Fruit fly (Drosophila melanogaster): ENCODE measurements around the gene Adk2.

The Adk2 gene

DNA sequence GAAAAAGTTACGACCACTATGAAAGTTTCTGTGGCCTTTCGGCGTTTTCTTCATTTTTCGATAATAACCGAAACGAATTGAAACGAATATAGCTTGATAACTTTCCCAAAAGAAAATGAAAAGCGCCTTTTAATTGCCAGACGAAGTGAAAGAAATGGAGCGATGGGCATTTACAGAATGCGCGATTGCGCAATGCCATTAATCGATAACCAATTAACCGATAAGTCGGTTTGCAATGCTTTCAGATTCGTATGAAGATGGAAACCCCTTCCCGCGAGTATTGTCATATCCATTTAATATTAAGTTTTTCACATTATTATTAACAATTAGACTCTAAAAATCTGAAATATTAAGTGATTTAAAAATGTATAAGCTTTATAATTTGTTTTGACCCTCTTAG is 4.8 kb upstream of the Adk2 start:
- TF ChIP-seq Abd-B (GFP tag; optimal IDR thresholded peaks at IDR 0.05) (no peak), sv (GFP tag; optimal IDR thresholded peaks at IDR 0.05) (no peak), CrebA (GFP tag; optimal IDR thresholded peaks at IDR 0.05; ENCODE audit: borderline replicate concordance) (no peak), Vsx2 (GFP tag; optimal IDR thresholded peaks at IDR 0.05; ENCODE audit: partially characterized antibody) (no peak), Mio (GFP tag; optimal IDR thresholded peaks at IDR 0.05) (no peak), Hr78 (GFP tag; optimal IDR thresholded peaks at IDR 0.05) (no peak), Hr83 (GFP tag; optimal IDR thresholded peaks at IDR 0.05; ENCODE audit: poor library complexity, severe bottlenecking) (no peak), lola (GFP tag; optimal IDR thresholded peaks at IDR 0.05) (no peak), jim (GFP tag; optimal IDR thresholded peaks at IDR 0.05) (no peak), Dif (GFP tag; optimal IDR thresholded peaks at IDR 0.05; ENCODE audit: partially characterized antibody) (no peak), br (GFP tag; optimal IDR thresholded peaks at IDR 0.05) (no peak), sage (GFP tag; optimal IDR thresholded peaks at IDR 0.05) (no peak), HLH106 (tag; optimal IDR thresholded peaks at IDR 0.05) (no peak), dsf (GFP tag; optimal IDR thresholded peaks at IDR 0.05; ENCODE audit: borderline replicate concordance) (no peak), OdsH (GFP tag; optimal IDR thresholded peaks at IDR 0.05) (no peak), Jra (GFP tag; optimal IDR thresholded peaks at IDR 0.05) (no peak), N (GFP tag; optimal IDR thresholded peaks at IDR 0.05) (no peak), Hnf4 (GFP tag; optimal IDR thresholded peaks at IDR 0.05) (no peak)

DNA sequence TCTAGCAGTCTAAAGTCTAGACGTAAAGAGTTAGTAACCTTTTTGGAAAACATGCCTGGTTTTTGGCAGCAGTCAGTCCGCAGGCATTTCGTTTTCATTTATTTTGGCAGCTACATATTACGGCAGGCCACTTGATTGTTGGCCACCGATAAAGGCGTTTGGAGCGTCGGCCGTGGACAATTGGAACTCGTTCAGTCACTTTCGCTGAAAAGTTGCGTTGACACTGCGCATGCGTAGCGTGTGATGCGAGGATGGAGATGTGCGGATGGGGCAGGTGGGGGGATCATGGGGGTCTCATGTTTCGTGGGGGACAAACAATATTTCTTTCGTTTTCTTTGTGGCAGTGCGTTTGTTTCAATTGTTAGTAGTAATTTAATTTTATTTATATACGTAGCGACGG is 4.4 kb upstream of the Adk2 start:
- TF ChIP-seq dsf (GFP tag; optimal IDR thresholded peaks at IDR 0.05; ENCODE audit: borderline replicate concordance) (no peak), brk (GFP tag; optimal IDR thresholded peaks at IDR 0.05) (no peak), jim (GFP tag; optimal IDR thresholded peaks at IDR 0.05) (no peak), tai (GFP tag; optimal IDR thresholded peaks at IDR 0.05) (no peak), Dfd (GFP tag; optimal IDR thresholded peaks at IDR 0.05) (no peak), pan (optimal IDR thresholded peaks at IDR 0.05) (no peak), Hnf4 (GFP tag; optimal IDR thresholded peaks at IDR 0.05) (no peak), psq (GFP tag; optimal IDR thresholded peaks at IDR 0.05) (no peak), br (GFP tag; optimal IDR thresholded peaks at IDR 0.05) (no peak), sage (GFP tag; optimal IDR thresholded peaks at IDR 0.05) (no peak), Hr83 (GFP tag; optimal IDR thresholded peaks at IDR 0.05; ENCODE audit: poor library complexity, severe bottlenecking) (no peak), Sp1 (GFP tag; optimal IDR thresholded peaks at IDR 0.05) (no peak), rgr (GFP tag; optimal IDR thresholded peaks at IDR 0.05) (no peak), GATAd (GFP tag; optimal IDR thresholded peaks at IDR 0.05) (no peak), dmrt93B (GFP tag; optimal IDR thresholded peaks at IDR 0.05) (no peak)

DNA sequence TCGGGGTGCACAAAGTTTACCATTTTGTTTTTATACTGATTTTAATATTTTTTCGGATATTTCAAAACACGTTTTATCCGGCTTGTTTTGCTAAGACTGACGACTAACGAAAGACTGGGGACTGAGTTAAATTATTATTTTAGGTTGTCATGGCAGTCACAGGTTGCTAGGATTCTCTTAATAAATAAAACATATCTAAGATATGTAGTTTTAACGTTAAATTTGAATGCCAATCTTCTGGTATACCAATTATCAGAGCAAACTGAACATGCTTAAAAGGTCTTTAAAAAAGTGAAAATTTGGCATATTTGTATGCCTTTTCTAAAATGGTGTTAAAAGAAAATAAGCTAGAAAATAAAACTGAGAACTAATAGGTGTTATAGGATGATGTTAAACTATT is 3.8 kb upstream of the Adk2 start, which contains the start of gene Zmynd10:
Zmynd10 (minus strand) TSS at position 101 of the 400 bp plus-strand sequence.
- TF ChIP-seq Hr78 (GFP tag; optimal IDR thresholded peaks at IDR 0.05) = no peak
- no peak for TF ChIP-seq usp (GFP tag; optimal IDR thresholded peaks at IDR 0.05)
- TF ChIP-seq ey (GFP tag; optimal IDR thresholded peaks at IDR 0.05) = no peak
- no peak for TF ChIP-seq Abd-B (GFP tag; optimal IDR thresholded peaks at IDR 0.05)
- no peak for TF ChIP-seq fru (GFP tag; optimal IDR thresholded peaks at IDR 0.05)
- no peak for TF ChIP-seq Jra (GFP tag; optimal IDR thresholded peaks at IDR 0.05)
- no peak for TF ChIP-seq Rel (GFP tag; optimal IDR thresholded peaks at IDR 0.05)
- TF ChIP-seq Rel (tag; optimal IDR thresholded peaks at IDR 0.05) = no peak
- TF ChIP-seq dsf (GFP tag; optimal IDR thresholded peaks at IDR 0.05; ENCODE audit: borderline replicate concordance) = no peak
- TF ChIP-seq Myc (optimal IDR thresholded peaks at IDR 0.05) = no peak
- no peak for TF ChIP-seq woc (GFP tag; optimal IDR thresholded peaks at IDR 0.05)
- TF ChIP-seq CG32264 (GFP tag; optimal IDR thresholded peaks at IDR 0.05) = no peak
- TF ChIP-seq lola (GFP tag; optimal IDR thresholded peaks at IDR 0.05) = no peak
- no peak for TF ChIP-seq br (GFP tag; optimal IDR thresholded peaks at IDR 0.05)
- TF ChIP-seq rgr (GFP tag; optimal IDR thresholded peaks at IDR 0.05) = no peak
- no peak for TF ChIP-seq foxo (GFP tag; optimal IDR thresholded peaks at IDR 0.05)
- no peak for TF ChIP-seq HLH106 (tag; optimal IDR thresholded peaks at IDR 0.05)
- TF ChIP-seq Sp1 (GFP tag; optimal IDR thresholded peaks at IDR 0.05) = no peak
